Worm (Caenorhabditis elegans) whole organism, late embryonic: ENCODE measurements around the gene C09G5.7.

Experiments
- K09A11.1 ChIP-seq: sonication (generic microtip); optimal IDR thresholded peaks from 2 replicates; lab custom pipeline; 2017; ENCODE audit warnings: antibody characterized with exemption, mild to moderate bottlenecking, missing genetic modification characterization, missing compliant biosample characterization; ENCODE audit not compliant: insufficient read depth
- T23F11.4 ChIP-seq: fragments of 200-800 bp; sonication (Bioruptor generic); optimal IDR thresholded peaks from 2 replicates; lab custom pipeline; 2018; ENCODE audit warnings: mild to moderate bottlenecking, missing genetic modification characterization, missing compliant biosample characterization
- ceh-14 ChIP-seq: sonication (generic microtip); optimal IDR thresholded peaks from 2 replicates; lab custom pipeline; 2016; ENCODE audit warnings: missing genotype, missing genetic modification characterization, missing compliant biosample characterization
- ceh-19 ChIP-seq: fragments of 200-800 bp; sonication (Bioruptor generic); optimal IDR thresholded peaks from 2 replicates; lab custom pipeline; 2018; ENCODE audit warnings: mild to moderate bottlenecking, missing genetic modification characterization, missing compliant biosample characterization
- ceh-24 ChIP-seq: sonication (generic microtip); optimal IDR thresholded peaks from 2 replicates; lab custom pipeline; 2016; ENCODE audit warnings: mild to moderate bottlenecking, missing genetic modification characterization, missing compliant biosample characterization
- ceh-31 ChIP-seq: sonication (generic microtip); optimal IDR thresholded peaks from 2 replicates; lab custom pipeline; 2016; ENCODE audit warnings: missing genetic modification characterization, missing compliant biosample characterization
- ceh-6 ChIP-seq: fragments of 200-800 bp; sonication (Bioruptor generic); optimal IDR thresholded peaks from 2 replicates; lab custom pipeline; 2018; ENCODE audit warnings: mild to moderate bottlenecking, missing genetic modification characterization, missing compliant biosample characterization
- ceh-9 ChIP-seq: sonication (generic microtip); optimal IDR thresholded peaks from 2 replicates; lab custom pipeline; 2016; ENCODE audit warnings: mild to moderate bottlenecking, missing genetic modification characterization, inconsistent platforms, missing compliant biosample characterization
- che-1 ChIP-seq: sonication (generic microtip); optimal IDR thresholded peaks from 2 replicates; lab custom pipeline; 2016; ENCODE audit warnings: mild to moderate bottlenecking, missing genetic modification characterization, missing compliant biosample characterization
- dve-1 ChIP-seq: sonication (generic microtip); optimal IDR thresholded peaks from 2 replicates; lab custom pipeline; 2017; ENCODE audit warnings: antibody characterized with exemption, mild to moderate bottlenecking, missing genetic modification characterization, missing compliant biosample characterization
- elt-4 ChIP-seq: sonication (generic microtip); optimal IDR thresholded peaks from 2 replicates; lab custom pipeline; 2016; ENCODE audit warnings: missing genetic modification characterization, missing compliant biosample characterization
- ets-4 ChIP-seq: sonication (generic microtip); optimal IDR thresholded peaks from 2 replicates; lab custom pipeline; 2016; ENCODE audit warnings: missing genetic modification characterization, missing compliant biosample characterization
- eyg-1 ChIP-seq: sonication (generic microtip); optimal IDR thresholded peaks from 2 replicates; lab custom pipeline; 2016; ENCODE audit warnings: missing genotype, missing genetic modification characterization, missing compliant biosample characterization
- gmeb-2 ChIP-seq: sonication (generic microtip); optimal IDR thresholded peaks from 2 replicates; lab custom pipeline; 2016; ENCODE audit warnings: missing genetic modification characterization, inconsistent platforms, missing compliant biosample characterization
- hlh-13 ChIP-seq: fragments of 200-800 bp; sonication (Bioruptor generic); optimal IDR thresholded peaks from 2 replicates; lab custom pipeline; 2018; ENCODE audit warnings: mild to moderate bottlenecking, missing genetic modification characterization, missing compliant biosample characterization
- hlh-30 ChIP-seq: sonication (generic microtip); optimal IDR thresholded peaks from 2 replicates; lab custom pipeline; 2017; ENCODE audit warnings: antibody characterized with exemption, missing genetic modification characterization, missing compliant biosample characterization; ENCODE audit not compliant: insufficient read depth
- hlh-8 ChIP-seq: sonication (generic microtip); optimal IDR thresholded peaks from 2 replicates; lab custom pipeline; 2016; ENCODE audit warnings: missing genotype, missing genetic modification characterization, missing compliant biosample characterization
- lim-6 ChIP-seq: sonication (generic microtip); optimal IDR thresholded peaks from 2 replicates; lab custom pipeline; 2016; ENCODE audit warnings: missing genetic modification characterization, missing compliant biosample characterization
- mec-3 ChIP-seq: sonication (generic microtip); optimal IDR thresholded peaks from 2 replicates; lab custom pipeline; 2016; ENCODE audit warnings: borderline replicate concordance, missing genetic modification characterization, missing compliant biosample characterization
- nfya-1 ChIP-seq: sonication (generic microtip); optimal IDR thresholded peaks from 2 replicates; lab custom pipeline; 2017; ENCODE audit warnings: missing genetic modification characterization, mild to moderate bottlenecking, missing compliant biosample characterization, antibody characterized with exemption, moderate library complexity
- nhr-11 ChIP-seq: fragments of 150-350 bp; optimal IDR thresholded peaks from 2 replicates; lab custom pipeline; 2014; ENCODE audit warnings: missing biosample characterization, missing genetic modification characterization
- odd-2 ChIP-seq: sonication (generic microtip); optimal IDR thresholded peaks from 2 replicates; lab custom pipeline; 2017; ENCODE audit warnings: antibody characterized with exemption, mild to moderate bottlenecking, missing genetic modification characterization, missing compliant biosample characterization
- pag-3 ChIP-seq: sonication (generic microtip); optimal IDR thresholded peaks from 2 replicates; lab custom pipeline; 2016; ENCODE audit warnings: missing compliant biosample characterization, missing genetic modification characterization, borderline replicate concordance
- pat-9 ChIP-seq: fragments of 200-800 bp; sonication (Bioruptor generic); optimal IDR thresholded peaks from 2 replicates; lab custom pipeline; 2018; ENCODE audit warnings: mild to moderate bottlenecking, missing genetic modification characterization, moderate library complexity, missing compliant biosample characterization
- pha-2 ChIP-seq: sonication (generic microtip); optimal IDR thresholded peaks from 2 replicates; lab custom pipeline; 2017; ENCODE audit warnings: mild to moderate bottlenecking, missing genetic modification characterization, missing compliant biosample characterization
- pha-4 ChIP-seq: fragments of 150-350 bp; optimal IDR thresholded peaks from 2 replicates; lab custom pipeline; 2018; ENCODE audit warnings: missing biosample characterization, missing genetic modification reagents, missing genetic modification characterization
- ref-2 ChIP-seq: sonication (generic microtip); optimal IDR thresholded peaks from 2 replicates; lab custom pipeline; 2016; ENCODE audit warnings: missing genetic modification characterization, missing compliant biosample characterization
- rnt-1 ChIP-seq: sonication (generic microtip); optimal IDR thresholded peaks from 2 replicates; lab custom pipeline; 2016; ENCODE audit warnings: missing genetic modification characterization, missing compliant biosample characterization
- sdc-2 ChIP-seq: sonication (generic microtip); optimal IDR thresholded peaks from 2 replicates; lab custom pipeline; 2016; ENCODE audit warnings: missing genotype, missing genetic modification characterization, missing compliant biosample characterization
- syd-9 ChIP-seq: sonication (generic microtip); optimal IDR thresholded peaks from 2 replicates; lab custom pipeline; 2016; ENCODE audit warnings: mild to moderate bottlenecking, missing genetic modification characterization, moderate library complexity, missing compliant biosample characterization
- tbx-2 ChIP-seq: sonication (generic microtip); optimal IDR thresholded peaks from 2 replicates; lab custom pipeline; 2016; ENCODE audit warnings: missing genetic modification characterization, missing compliant biosample characterization
- unc-3 ChIP-seq, 2 experiments: fragments of 200-800 bp in 1 of 2; sonication (Bioruptor generic) in 1 of 2; sonication (generic microtip) in 1 of 2; conservative IDR thresholded peaks in 1 of 2; optimal IDR thresholded peaks in 1 of 2; 2 replicates each; pipeline versions ENCODE4 v1.3.6 to Lab custom; 2016 to 2022; ENCODE audit warnings: missing compliant biosample characterization in 2 of 2, missing genetic modification characterization in 2 of 2, missing genetic modification reagents in 1 of 2
- unc-55 ChIP-seq: sonication (generic microtip); optimal IDR thresholded peaks from 2 replicates; lab custom pipeline; 2017; ENCODE audit warnings: missing biosample characterization, missing genetic modification reagents, missing genetic modification characterization
- zip-5 ChIP-seq: sonication (generic microtip); optimal IDR thresholded peaks from 2 replicates; lab custom pipeline; 2016; ENCODE audit warnings: missing genetic modification characterization, missing compliant biosample characterization
- ztf-16 ChIP-seq: sonication (generic microtip); optimal IDR thresholded peaks from 2 replicates; lab custom pipeline; 2017; ENCODE audit warnings: missing genetic modification characterization, missing compliant biosample characterization

C09G5.7 gene

DNA sequence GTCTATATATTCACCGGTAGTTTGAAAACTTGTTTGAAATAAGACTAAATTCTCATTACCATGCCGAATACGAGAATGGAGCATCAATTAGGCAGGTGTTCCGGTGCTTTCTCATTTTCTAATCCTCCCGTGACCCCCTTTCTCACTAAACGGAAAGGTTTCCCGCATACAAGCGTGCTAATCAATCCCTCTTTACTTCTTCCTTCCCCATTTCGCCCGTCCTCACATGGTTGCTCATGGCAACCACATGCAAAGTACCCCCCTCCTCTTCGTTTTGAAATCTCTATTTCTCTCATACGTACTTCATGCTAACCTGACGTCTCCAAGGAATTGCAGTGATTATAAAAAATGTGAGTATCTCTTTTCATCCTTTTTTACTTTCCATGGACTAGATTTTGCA is 5.2 kb downstream of the C09G5.7 start, which contains the start of gene mks-5:
Gene mks-5, plus strand, starts transcription at position 301 of the 400 bp plus-strand sequence.
- no peak for TF ChIP-seq T23F11.4 (GFP tag; lab: Kevin White, UChicago)
- no peak for TF ChIP-seq gmeb-2 (tag; lab: Kevin White, UChicago)
- TF ChIP-seq hlh-8 (tag; lab: Kevin White, UChicago) = no peak
- TF ChIP-seq K09A11.1 (tag; lab: Kevin White, UChicago) = no peak
- TF ChIP-seq nhr-11 (tag; lab: Kevin White, UChicago) = no peak
- no peak for TF ChIP-seq mec-3 (tag; lab: Kevin White, UChicago)
- TF ChIP-seq odd-2 (tag; lab: Kevin White, UChicago) = no peak
- no peak for TF ChIP-seq eyg-1 (tag; lab: Kevin White, UChicago)
- no peak for TF ChIP-seq elt-4
- TF ChIP-seq, all 69 proteins: peak for 0

DNA sequence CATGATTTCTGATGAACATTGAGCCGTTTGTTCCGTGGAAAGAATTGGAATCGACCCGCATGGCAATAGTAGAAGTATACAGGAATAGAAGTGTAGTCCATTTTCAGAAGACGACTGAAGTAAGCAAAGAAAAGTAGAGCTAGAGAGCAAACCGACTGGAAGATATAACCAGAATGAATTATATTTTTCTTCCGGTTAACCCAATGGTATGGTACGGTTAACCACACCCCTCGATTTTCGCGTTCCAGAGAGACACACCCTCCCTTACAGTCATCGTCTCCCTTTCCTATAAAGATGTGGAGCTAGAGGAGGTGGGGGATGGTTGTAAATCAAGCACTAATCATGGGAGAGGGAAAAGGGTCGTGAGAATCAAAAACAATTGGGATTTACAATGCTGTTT is 8.4 kb downstream of the C09G5.7 start, which contains the start of gene C09G5.14:
Gene C09G5.14, minus strand, starts transcription at position 101 of the 400 bp plus-strand sequence.
- TF ChIP-seq mec-3 (tag; lab: Kevin White, UChicago) (no peak), ceh-14 (tag; lab: Kevin White, UChicago) (no peak), pha-4 (tag; lab: Kevin White, UChicago) (no peak), unc-55 (GFP tag; lab: Kevin White, UChicago) (no peak), ceh-31 (tag; lab: Kevin White, UChicago) (no peak), ztf-16 (tag; lab: Kevin White, UChicago) (no peak), ceh-24 (no peak), rnt-1 (tag; lab: Kevin White, UChicago) (no peak), dve-1 (tag; lab: Kevin White, UChicago) (no peak), lim-6 (tag; lab: Kevin White, UChicago) (no peak), odd-2 (tag; lab: Kevin White, UChicago) (no peak), gmeb-2 (tag; lab: Kevin White, UChicago) (no peak), pha-2 (no peak), K09A11.1 (tag; lab: Kevin White, UChicago) (no peak), unc-3 (GFP tag; conservative IDR thresholded peaks at IDR 0.05; lab: Robert Waterston, UW) (no peak), unc-3 (tag; optimal IDR thresholded peaks at IDR 0.05; lab: Kevin White, UChicago) (no peak), zip-5 (tag; lab: Kevin White, UChicago) (no peak), syd-9 (tag; lab: Kevin White, UChicago) (no peak), hlh-13 (no peak), ceh-9 (tag; lab: Kevin White, UChicago) (no peak), ets-4 (tag; lab: Kevin White, UChicago) (no peak)

DNA sequence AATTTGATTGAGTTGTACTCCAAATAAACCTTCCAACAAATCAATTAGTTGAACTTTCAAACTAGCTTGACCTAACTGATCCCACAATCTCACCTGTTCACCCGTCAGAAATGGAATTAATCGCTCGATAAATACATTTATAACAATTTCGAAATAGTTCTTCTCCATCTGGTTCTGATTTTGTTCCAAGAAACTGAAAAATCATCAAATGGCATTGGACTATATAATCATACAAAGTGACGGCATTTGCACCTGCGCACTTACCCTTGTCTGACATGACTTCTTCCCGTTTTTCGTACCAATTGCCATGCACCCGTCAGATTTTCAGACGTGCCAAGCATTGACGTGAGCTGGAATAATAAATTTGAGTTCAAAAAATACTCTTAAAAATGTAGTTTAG is 16.0 kb downstream of the C09G5.7 start:
- no peak for TF ChIP-seq ref-2 (tag; lab: Kevin White, UChicago)
- no peak for TF ChIP-seq ceh-6 (GFP tag; lab: Kevin White, UChicago)
- TF ChIP-seq zip-5 (tag; lab: Kevin White, UChicago) = no peak

DNA sequence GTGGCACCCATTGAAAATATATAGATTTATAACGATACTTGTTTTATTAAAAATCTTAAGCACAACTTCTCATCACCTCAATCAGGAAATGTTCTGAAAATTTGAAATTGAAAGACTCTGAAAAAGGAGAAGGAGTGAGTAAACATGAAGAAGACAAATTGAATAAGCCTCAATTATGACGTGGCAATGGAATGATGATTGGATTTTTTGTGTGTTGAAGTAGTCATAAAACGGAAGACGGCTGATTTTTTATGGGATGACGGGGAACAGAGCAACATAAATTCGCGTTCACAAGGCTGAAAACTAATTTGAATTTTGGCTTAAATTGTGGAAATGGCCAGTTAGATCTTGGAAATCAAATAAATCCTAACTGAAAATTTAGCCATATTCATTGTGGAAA is 16.9 kb downstream of the C09G5.7 start, which contains the start of gene glb-12:
Gene glb-12, minus strand, starts transcription at position 101 of the 400 bp plus-strand sequence.
- TF ChIP-seq pat-9 (tag; lab: Kevin White, UChicago) = no peak
- no peak for TF ChIP-seq hlh-30
- TF ChIP-seq gmeb-2 (tag; lab: Kevin White, UChicago) = no peak
- no peak for TF ChIP-seq ceh-24
- no peak for TF ChIP-seq sdc-2

DNA sequence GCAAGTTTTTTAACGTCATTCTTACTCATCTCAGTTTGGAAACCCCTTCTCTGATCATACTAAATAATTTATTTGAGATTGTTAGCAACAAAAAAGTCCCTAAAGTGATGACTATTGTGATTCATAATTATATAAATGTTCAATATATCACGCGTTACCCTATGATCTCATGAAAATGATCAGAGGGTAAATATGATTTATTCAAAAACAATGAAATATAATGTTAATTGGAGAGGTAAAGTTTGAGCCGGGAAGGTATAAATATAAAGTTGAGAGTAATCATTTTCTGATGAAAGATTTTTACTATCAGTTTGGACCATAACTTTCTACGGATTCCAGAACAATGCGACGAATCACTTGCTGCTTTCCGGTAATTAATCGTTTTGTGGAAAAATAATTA is 22.4 kb downstream of the C09G5.7 start, which contains the start of gene C52A11.3:
Gene C52A11.3, plus strand, starts transcription at position 301 of the 400 bp plus-strand sequence.
- no peak for TF ChIP-seq pag-3
- TF ChIP-seq hlh-8 (tag; lab: Kevin White, UChicago) = no peak
- no peak for TF ChIP-seq che-1 (tag; lab: Kevin White, UChicago)
- no peak for TF ChIP-seq ceh-19
- TF ChIP-seq nfya-1 (tag; lab: Kevin White, UChicago) = no peak
- TF ChIP-seq tbx-2 (tag; lab: Kevin White, UChicago) = no peak
